Fruit fly (Drosophila melanogaster): ENCODE measurements around the gene COX6CL.

The COX6CL gene

DNA sequence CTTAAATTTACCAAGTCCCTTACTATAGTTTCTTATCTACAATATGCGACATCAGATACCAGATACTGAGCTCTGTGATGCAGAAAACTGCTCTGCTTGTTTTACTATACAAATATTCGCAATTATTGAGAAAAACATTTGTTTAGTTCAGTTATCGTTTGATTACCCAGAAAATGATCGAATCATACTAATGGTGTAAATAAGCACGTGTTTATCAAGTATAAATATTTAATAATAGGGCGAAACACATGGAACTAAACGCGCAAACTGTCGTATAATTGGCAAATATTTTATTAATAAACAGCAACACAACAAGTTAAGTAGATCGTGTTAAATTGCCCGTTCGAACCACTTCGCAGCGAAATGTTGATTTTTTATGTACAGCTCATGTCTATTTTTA, 20.3 kb downstream of the COX6CL start (continued):
- no peak for TF ChIP-seq ind (GFP tag; optimal IDR thresholded peaks at IDR 0.05)
- no peak for TF ChIP-seq CG8359 (GFP tag; optimal IDR thresholded peaks at IDR 0.05; ENCODE audit: borderline replicate concordance)
- TF ChIP-seq dmrt99B (tag; optimal IDR thresholded peaks at IDR 0.05), result peak; percentile 1
- no peak for TF ChIP-seq pita (GFP tag; optimal IDR thresholded peaks at IDR 0.05)
- no peak for TF ChIP-seq CG34224 (GFP tag; IDR thresholded peaks at IDR 0.05; ENCODE audit: partially characterized antibody)
- no peak for TF ChIP-seq CG9437 (GFP tag; optimal IDR thresholded peaks at IDR 0.05)
- TF ChIP-seq CG18764 (GFP tag; optimal IDR thresholded peaks at IDR 0.05), result peak; percentile 61
- TF ChIP-seq CG6254 (GFP tag; optimal IDR thresholded peaks at IDR 0.05), result no peak
- TF ChIP-seq otp (GFP tag; IDR thresholded peaks at IDR 0.05), result no peak
- TF ChIP-seq HLH3B (GFP tag; IDR thresholded peaks at IDR 0.05), result no peak
- no peak for TF ChIP-seq Sry-δ (GFP tag; optimal IDR thresholded peaks at IDR 0.05)
- TF ChIP-seq eyg (GFP tag; optimal IDR thresholded peaks at IDR 0.05), result no peak
- TF ChIP-seq toy (GFP tag; IDR thresholded peaks at IDR 0.05), result no peak
- TF ChIP-seq sd (tag; optimal IDR thresholded peaks at IDR 0.05), result peak; percentile 38
- no peak for TF ChIP-seq CG17186 (GFP tag; optimal IDR thresholded peaks at IDR 0.05)
- TF ChIP-seq CG10565 (GFP tag; optimal IDR thresholded peaks at IDR 0.05), result no peak
- peak; percentile 31 for TF ChIP-seq Asciz (GFP tag; optimal IDR thresholded peaks at IDR 0.05)
- TF ChIP-seq sqz (GFP tag; optimal IDR thresholded peaks at IDR 0.05), result no peak
- TF ChIP-seq CG14014 (GFP tag; IDR thresholded peaks at IDR 0.05), result peak; percentile 49; the same call in 1 of the 2 replicates
- peak; percentile 37 for TF ChIP-seq CG7556 (GFP tag; optimal IDR thresholded peaks at IDR 0.05)
- no peak for TF ChIP-seq CG9932 (GFP tag; IDR thresholded peaks at IDR 0.05)
- TF ChIP-seq dpn (GFP tag; optimal IDR thresholded peaks at IDR 0.05), result peak; percentile 20 to 40
- TF ChIP-seq CG12071 (GFP tag; optimal IDR thresholded peaks at IDR 0.05), result peak; percentile 60
- no peak for TF ChIP-seq fu2 (GFP tag; optimal IDR thresholded peaks at IDR 0.05)
- TF ChIP-seq danr (GFP tag; IDR thresholded peaks at IDR 0.05), result no peak
- TF ChIP-seq CG1233 (GFP tag; optimal IDR thresholded peaks at IDR 0.05), result peak; percentile 68
- no peak for TF ChIP-seq nerfin-1 (tag; optimal IDR thresholded peaks at IDR 0.05)
- peak; percentile 25 for TF ChIP-seq p53 (GFP tag; optimal IDR thresholded peaks at IDR 0.05)
- no peak for TF ChIP-seq klu (GFP tag; IDR thresholded peaks at IDR 0.05)
- peak; percentile 1 for TF ChIP-seq twi (tag; optimal IDR thresholded peaks at IDR 0.05)
- TF ChIP-seq CG2129 (GFP tag; IDR thresholded peaks at IDR 0.05; ENCODE audit: partially characterized antibody), result no peak
- no peak for TF ChIP-seq wdn (GFP tag; IDR thresholded peaks at IDR 0.05)
- TF ChIP-seq sob (GFP tag; IDR thresholded peaks at IDR 0.05), result peak; percentile 80; the same call in 1 of the 2 replicates
- no peak for TF ChIP-seq zfh1 (GFP tag; IDR thresholded peaks at IDR 0.05)
- TF ChIP-seq CG30403 (GFP tag; optimal IDR thresholded peaks at IDR 0.05), result no peak
- no peak for TF ChIP-seq CG4617 (GFP tag; optimal IDR thresholded peaks at IDR 0.05; ENCODE audit: borderline replicate concordance)
- no peak for TF ChIP-seq CG7928 (GFP tag; optimal IDR thresholded peaks at IDR 0.05)
- peak; percentile 61 for TF ChIP-seq org-1 (GFP tag; optimal IDR thresholded peaks at IDR 0.05)
- TF ChIP-seq Vsx1 (GFP tag; optimal IDR thresholded peaks at IDR 0.05), result peak; percentile 38
- TF ChIP-seq CG11695 (GFP tag; IDR thresholded peaks at IDR 0.05), result 0 out of 3 replicates have a peak, but pooled peaks have one; percentile 34
- TF ChIP-seq CG13624 (GFP tag; optimal IDR thresholded peaks at IDR 0.05), result peak; percentile 42
- no peak for TF ChIP-seq D19A (tag; optimal IDR thresholded peaks at IDR 0.05)
- TF ChIP-seq Hr78 (GFP tag; optimal IDR thresholded peaks at IDR 0.05), result no peak
- TF ChIP-seq CG7839 (tag; optimal IDR thresholded peaks at IDR 0.05), result peak; percentile 57
- no peak for TF ChIP-seq HLH54F (GFP tag; optimal IDR thresholded peaks at IDR 0.05)
- no peak for TF ChIP-seq CG1529 (GFP tag; optimal IDR thresholded peaks at IDR 0.05)
- TF ChIP-seq CG3838 (GFP tag; optimal IDR thresholded peaks at IDR 0.05), result peak; percentile 54
- TF ChIP-seq Atf3 (GFP tag; optimal IDR thresholded peaks at IDR 0.05), result no peak
- TF ChIP-seq CG32532 (GFP tag; IDR thresholded peaks at IDR 0.05), result no peak

All from whole organism, embryonic.